Worm (Caenorhabditis elegans) whole organism, L3 larva: ENCODE results near the gene nspa-2.

Source experiments
- ZK546.5 ChIP-seq: sonication (generic microtip); optimal IDR thresholded peaks from 2 replicates; lab custom pipeline; 2017; ENCODE audit warnings: missing biosample characterization, missing genetic modification characterization
- ama-1 ChIP-seq: fragments of 150-350 bp; optimal IDR thresholded peaks from 2 replicates; lab custom pipeline; 2018
- elt-2 ChIP-seq: sonication (generic microtip); optimal IDR thresholded peaks from 2 replicates; lab custom pipeline; 2016; ENCODE audit warnings: missing genetic modification reagents, mild to moderate bottlenecking, missing genetic modification characterization, missing compliant biosample characterization
- fos-1 ChIP-seq: fragments of 150-350 bp; optimal IDR thresholded peaks from 2 replicates; lab custom pipeline; 2014; ENCODE audit warnings: missing biosample characterization, missing genetic modification characterization
- lin-39 ChIP-seq: fragments of 150-350 bp; optimal IDR thresholded peaks from 2 replicates; lab custom pipeline; 2018; ENCODE audit warnings: missing biosample characterization, missing genetic modification reagents, missing genetic modification characterization
- lsy-12 ChIP-seq: sonication (generic microtip); optimal IDR thresholded peaks from 2 replicates; lab custom pipeline; 2016; ENCODE audit warnings: mild to moderate bottlenecking, missing genetic modification characterization, missing compliant biosample characterization
- nhr-11 ChIP-seq: fragments of 150-350 bp; optimal IDR thresholded peaks from 2 replicates; lab custom pipeline; 2014; ENCODE audit warnings: missing biosample characterization, missing genetic modification characterization
- nhr-237 ChIP-seq: fragments of 150-350 bp; optimal IDR thresholded peaks from 2 replicates; lab custom pipeline; 2014; ENCODE audit warnings: missing biosample characterization, missing genetic modification characterization
- nhr-28 ChIP-seq: fragments of 150-350 bp; optimal IDR thresholded peaks from 2 replicates; lab custom pipeline; 2014; ENCODE audit warnings: missing biosample characterization, missing genetic modification characterization
- nhr-76 ChIP-seq: fragments of 150-350 bp; sonication (generic microtip); optimal IDR thresholded peaks from 5 replicates; lab custom pipeline; 2014; ENCODE audit warnings: missing biosample characterization, missing genetic modification characterization
- pha-4 ChIP-seq: fragments of 150-350 bp; optimal IDR thresholded peaks from 2 replicates; lab custom pipeline; 2014; ENCODE audit warnings: missing biosample characterization, missing genetic modification reagents, missing genetic modification characterization
- skn-1 ChIP-seq: fragments of 150-350 bp; optimal IDR thresholded peaks from 2 replicates; lab custom pipeline; 2014; ENCODE audit warnings: missing biosample characterization, missing genetic modification characterization
- snpc-4 ChIP-seq: fragments of 150-350 bp; optimal IDR thresholded peaks from 2 replicates; lab custom pipeline; 2014; ENCODE audit warnings: missing biosample characterization, missing genetic modification characterization

ce11 chrV:14848510-14849206, 42.2 kb upstream of the nspa-2 start:
- TF ChIP-seq nhr-76 (no peak), lin-39 (tag; lab: Kevin White, UChicago) (peak; percentile 28), nhr-237 (tag; lab: Kevin White, UChicago) (no peak), ZK546.5 (tag; lab: Kevin White, UChicago) (no peak), nhr-28 (no peak), nhr-11 (no peak), fos-1 (tag; lab: Kevin White, UChicago) (no peak), lsy-12 (tag; lab: Kevin White, UChicago) (no peak), ama-1 (lab: Kevin White, UChicago) (peak; percentile 80), elt-2 (tag; lab: Kevin White, UChicago) (peak; percentile 76), snpc-4 (tag; lab: Kevin White, UChicago) (no peak), pha-4 (tag; lab: Kevin White, UChicago) (peak; percentile 66), skn-1 (tag; lab: Kevin White, UChicago) (peak; percentile 10)
